Worm (Caenorhabditis elegans) whole organism, L4 larva: ENCODE results near the gene rme-1.

ENCODE experiments used
- nhr-11 ChIP-seq: fragments of 150-350 bp; optimal IDR thresholded peaks from 2 replicates; lab custom pipeline; 2014; ENCODE audit warnings: missing biosample characterization, missing genetic modification characterization
- nhr-237 ChIP-seq: sonication (generic microtip); optimal IDR thresholded peaks from 2 replicates; lab custom pipeline; 2017; ENCODE audit warnings: missing biosample characterization, missing genetic modification characterization
- nhr-28 ChIP-seq: fragments of 150-350 bp; optimal IDR thresholded peaks from 2 replicates; lab custom pipeline; 2014; ENCODE audit warnings: missing biosample characterization, missing genetic modification characterization
- nhr-42 ChIP-seq: fragments of 200-800 bp; sonication (Bioruptor generic); IDR thresholded peaks from 2 replicates; pipeline ENCODE4 v1.3.6; 2022; ENCODE audit warnings: missing genetic modification characterization, missing compliant biosample characterization
- skn-1 ChIP-seq: fragments of 150-350 bp; optimal IDR thresholded peaks from 2 replicates; lab custom pipeline; 2014; ENCODE audit warnings: missing biosample characterization, missing genetic modification characterization

- TF ChIP-seq nhr-28: no peak
- TF ChIP-seq skn-1 (tag; lab: Kevin White, UChicago): no peak
- TF ChIP-seq nhr-237 (tag; lab: Kevin White, UChicago): no peak
- no peak for TF ChIP-seq nhr-11 (tag; lab: Kevin White, UChicago)
- TF ChIP-seq nhr-42 (GFP tag; lab: Robert Waterston, UW): no peak
These were observed 17.3 kb downstream of the rme-1 start for ce11 chrV:6225745-6226528.
